Fruit fly (Drosophila melanogaster): ENCODE results near the gene Tsp66E.

Tsp66E gene

DNA sequence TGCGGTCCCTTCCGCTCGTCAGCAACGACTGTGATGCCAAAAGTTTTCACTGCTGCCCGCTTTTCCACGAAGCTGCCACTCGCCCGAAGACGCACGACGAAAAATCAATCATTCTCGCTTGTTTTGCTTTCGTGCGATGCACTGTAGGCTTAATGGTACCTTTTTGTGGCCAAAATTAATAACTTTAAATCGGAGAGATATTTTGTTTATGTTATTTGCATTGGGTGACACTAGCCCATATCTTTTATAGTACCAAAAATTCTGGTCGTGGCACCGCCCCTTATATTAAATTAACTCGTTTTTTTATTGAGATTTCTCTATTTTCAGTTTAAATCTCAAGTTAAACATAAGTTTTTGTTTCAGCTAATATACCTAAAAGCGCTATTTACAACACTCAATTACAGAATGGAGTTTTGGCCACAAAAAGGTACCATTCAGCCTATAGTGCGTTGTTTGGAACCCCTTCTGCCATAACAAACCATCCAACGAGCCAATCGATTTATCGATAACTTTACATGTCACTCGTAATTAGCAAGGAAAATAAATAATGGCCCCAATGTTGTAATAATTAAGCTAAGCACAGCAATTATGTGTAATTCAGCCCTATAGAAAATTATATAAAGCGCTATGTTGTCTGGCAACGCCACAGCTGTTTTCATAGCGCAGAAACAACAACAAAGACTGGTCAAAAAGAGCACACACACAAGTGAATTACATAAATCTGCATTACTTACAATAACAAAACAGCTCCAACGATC is 41.1 kb downstream of the Tsp66E start:
- TF ChIP-seq Sin3A (optimal IDR thresholded peaks at IDR 0.05) (no peak), ttk (optimal IDR thresholded peaks at IDR 0.05) (no peak), Myc (optimal IDR thresholded peaks at IDR 0.05) (no peak)

DNA sequence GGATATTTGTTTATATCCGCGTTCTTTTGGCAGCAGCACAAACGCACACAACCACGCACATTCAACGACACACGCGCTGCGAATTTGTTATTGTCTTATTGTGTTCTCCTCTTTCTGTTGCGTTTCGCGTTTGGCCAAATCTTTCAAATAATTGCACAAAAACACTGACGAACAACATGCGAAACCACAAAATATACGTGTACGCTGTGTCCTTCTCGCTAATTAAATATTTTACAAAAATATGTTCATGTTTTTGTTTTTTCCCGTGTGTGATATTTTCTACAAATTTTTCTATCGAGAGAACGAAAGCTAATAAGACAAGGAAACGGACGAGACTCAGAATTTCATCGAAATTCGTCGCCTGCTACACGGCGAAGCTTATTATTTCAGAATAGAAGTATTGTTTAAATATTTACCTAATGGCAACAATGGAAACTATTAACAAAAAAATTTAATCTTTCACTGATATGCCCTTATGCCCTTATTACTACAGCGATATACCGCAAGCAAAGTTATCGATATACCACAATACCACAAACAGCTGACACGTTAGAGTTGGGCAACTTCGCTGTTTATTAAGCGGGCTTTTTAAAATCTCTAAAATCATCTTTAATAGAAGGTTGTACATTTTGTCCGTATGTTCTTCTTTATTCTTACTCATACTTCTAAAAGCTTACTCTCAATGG is 41.8 kb downstream of the Tsp66E start, which contains the start of the genes CG43783 and orb2:
CG43783 (minus strand) TSS at position 311 of the 686 bp plus-strand sequence.
orb2 (minus strand) TSS at position 502 of the 686 bp plus-strand sequence.
- TF ChIP-seq Sin3A (optimal IDR thresholded peaks at IDR 0.05) (no peak), Myc (optimal IDR thresholded peaks at IDR 0.05) (no peak), ttk (optimal IDR thresholded peaks at IDR 0.05) (no peak), h (optimal IDR thresholded peaks at IDR 0.05) (no peak), psq (optimal IDR thresholded peaks at IDR 0.05) (no peak), insv (optimal IDR thresholded peaks at IDR 0.05) (no peak)

DNA sequence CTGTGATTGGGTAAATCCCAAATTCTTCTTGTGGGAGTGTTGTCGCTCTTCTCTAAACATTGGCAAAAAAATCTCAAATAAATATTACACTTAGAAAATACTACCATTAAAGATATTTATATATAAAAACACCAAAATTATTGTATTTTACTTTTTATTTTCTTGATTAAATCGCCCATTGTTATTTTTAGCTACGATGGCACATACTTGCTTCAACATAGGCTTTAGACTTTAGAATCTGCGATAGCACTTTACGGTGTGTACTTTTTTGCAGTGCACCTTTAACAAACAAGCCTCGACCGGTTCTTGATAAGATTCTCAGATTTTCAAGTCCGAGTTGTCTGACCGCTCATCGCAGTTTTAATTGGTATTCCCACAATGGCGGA is 42.3 kb downstream of the Tsp66E start, which contains the start of gene GNBP3:
GNBP3 (plus strand) TSS at position 374 of the 386 bp plus-strand sequence.
- TF ChIP-seq Myc (optimal IDR thresholded peaks at IDR 0.05) (no peak), h (optimal IDR thresholded peaks at IDR 0.05) (no peak), Sin3A (optimal IDR thresholded peaks at IDR 0.05) (no peak), ttk (optimal IDR thresholded peaks at IDR 0.05) (no peak), insv (optimal IDR thresholded peaks at IDR 0.05) (no peak), psq (optimal IDR thresholded peaks at IDR 0.05) (no peak)

DNA sequence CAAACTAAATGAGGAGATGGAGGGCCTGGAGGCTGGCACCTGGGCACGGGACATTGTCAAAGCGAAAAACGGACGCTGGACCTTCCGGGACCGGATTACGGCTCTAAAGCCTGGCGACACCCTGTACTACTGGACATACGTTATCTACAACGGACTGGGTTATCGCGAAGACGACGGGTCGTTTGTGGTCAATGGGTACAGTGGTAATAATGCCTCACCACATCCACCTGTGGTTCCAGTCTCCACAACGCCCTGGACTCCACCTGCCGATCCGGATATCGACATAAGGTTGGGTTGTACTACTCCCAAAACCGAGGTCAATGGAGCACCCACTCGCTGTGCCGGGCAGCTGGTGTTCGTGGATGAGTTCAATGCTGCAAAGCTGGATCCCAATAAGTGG is 42.9 kb downstream of the Tsp66E start:
- TF ChIP-seq ttk (optimal IDR thresholded peaks at IDR 0.05) (no peak), h (optimal IDR thresholded peaks at IDR 0.05) (no peak), insv (optimal IDR thresholded peaks at IDR 0.05) (no peak), Myc (optimal IDR thresholded peaks at IDR 0.05) (no peak), psq (optimal IDR thresholded peaks at IDR 0.05) (no peak), Sin3A (optimal IDR thresholded peaks at IDR 0.05) (no peak)

DNA sequence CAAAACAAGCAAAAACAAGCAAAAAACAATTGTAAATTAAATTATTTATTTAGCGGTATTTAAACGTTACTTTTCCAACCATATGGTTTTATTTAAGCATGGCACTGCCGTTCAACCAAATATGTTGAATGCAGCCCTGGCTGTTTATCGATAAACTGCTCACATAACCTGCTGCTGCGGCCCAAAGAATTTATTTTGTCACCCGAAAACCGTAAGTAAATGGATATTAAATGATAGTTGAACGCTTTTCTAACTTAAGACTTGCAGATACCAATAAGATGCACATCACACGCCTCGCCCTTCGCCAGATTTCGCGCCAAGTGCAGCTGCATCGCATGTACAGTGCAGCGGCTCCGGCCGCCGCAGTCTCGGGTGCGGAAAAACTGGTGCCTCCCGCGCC is 44.4 kb downstream of the Tsp66E start, which contains the start of gene mRpL12:
mRpL12 (plus strand) TSS at position 123 of the 400 bp plus-strand sequence.
- TF ChIP-seq Sin3A (optimal IDR thresholded peaks at IDR 0.05) (no peak), insv (optimal IDR thresholded peaks at IDR 0.05) (no peak), ttk (optimal IDR thresholded peaks at IDR 0.05) (no peak), h (optimal IDR thresholded peaks at IDR 0.05) (no peak), psq (optimal IDR thresholded peaks at IDR 0.05) (no peak), Myc (optimal IDR thresholded peaks at IDR 0.05) (no peak)

DNA sequence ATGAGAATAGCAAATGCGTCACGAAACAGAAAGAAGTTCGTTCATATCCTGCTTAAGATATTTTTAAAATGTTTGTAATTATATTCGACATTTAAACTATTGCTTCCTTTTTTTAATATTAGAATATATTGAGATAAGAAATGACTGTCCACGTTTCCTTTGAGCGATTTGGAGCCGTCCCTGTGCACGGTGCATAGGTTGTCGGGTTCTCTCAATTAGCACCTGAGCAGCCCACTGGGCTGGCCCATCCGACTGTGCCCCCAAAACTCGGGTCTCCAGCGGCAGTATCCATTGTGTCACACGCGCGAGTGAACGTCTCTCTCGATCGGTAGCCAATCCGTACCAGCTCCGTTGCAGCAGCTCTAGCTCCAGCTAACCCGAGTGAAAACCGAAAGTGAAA is 46.3 kb downstream of the Tsp66E start, which contains the start of gene CG13313:
CG13313 (plus strand) TSS at position 301 of the 400 bp plus-strand sequence.
- no peak for TF ChIP-seq Myc (optimal IDR thresholded peaks at IDR 0.05)
- no peak for TF ChIP-seq insv (optimal IDR thresholded peaks at IDR 0.05)
- TF ChIP-seq psq (optimal IDR thresholded peaks at IDR 0.05), result no peak

DNA sequence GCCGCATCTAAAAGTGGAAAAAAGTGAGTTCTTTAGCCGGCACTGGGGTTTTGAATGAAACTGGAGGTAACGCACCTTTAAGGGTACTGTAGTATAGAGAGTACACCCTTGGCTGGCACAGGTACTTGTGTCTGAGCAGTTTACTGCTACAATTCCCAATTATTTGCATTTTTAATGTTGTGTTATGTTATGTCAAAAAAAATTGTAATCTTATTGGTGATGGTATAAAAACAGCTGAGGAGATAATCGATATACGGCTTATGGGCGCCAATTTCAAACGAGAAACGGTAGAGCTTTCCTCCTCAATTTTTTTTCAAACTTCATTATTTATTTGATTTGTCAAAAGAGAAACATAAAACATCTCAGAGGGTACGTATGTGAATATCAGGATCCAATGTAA is 52.2 kb downstream of the Tsp66E start, which contains the start of gene ValRS-m:
ValRS-m (minus strand) TSS at position 312 of the 400 bp plus-strand sequence.
- TF ChIP-seq insv (optimal IDR thresholded peaks at IDR 0.05) (no peak), h (optimal IDR thresholded peaks at IDR 0.05) (no peak), Sin3A (optimal IDR thresholded peaks at IDR 0.05) (no peak), psq (optimal IDR thresholded peaks at IDR 0.05) (no peak), ttk (optimal IDR thresholded peaks at IDR 0.05) (no peak), Myc (optimal IDR thresholded peaks at IDR 0.05) (no peak)

DNA sequence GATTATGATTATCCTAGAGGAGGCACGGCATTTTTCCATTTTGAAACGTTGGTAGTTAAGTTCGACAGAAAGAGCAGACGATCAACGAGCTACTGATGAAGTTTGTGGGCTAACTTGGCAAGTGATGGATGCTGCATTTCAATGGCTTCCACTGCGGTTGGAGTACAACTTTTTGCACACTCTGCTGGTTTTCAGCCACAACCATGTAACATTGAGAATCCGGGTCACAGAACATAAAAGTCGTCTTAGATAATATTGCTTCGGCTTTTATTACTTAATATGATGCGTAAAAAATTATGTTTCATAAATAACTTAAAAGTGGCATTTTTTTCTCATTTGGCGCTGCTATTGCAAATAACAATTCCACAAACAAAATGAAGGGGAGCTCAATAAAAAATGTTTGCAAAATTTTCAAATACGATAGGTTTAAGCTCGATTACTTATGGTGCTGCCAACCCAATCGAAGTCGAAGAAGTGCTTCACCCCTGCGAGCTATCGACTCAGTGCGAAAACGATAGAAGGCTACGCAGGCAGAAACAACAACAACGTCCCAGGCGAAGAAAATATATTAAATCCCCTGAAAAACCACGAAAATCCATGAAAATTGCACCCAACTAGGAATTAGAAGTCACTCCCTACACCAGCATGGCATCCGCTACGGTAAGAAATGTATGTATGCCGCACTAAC is 54.2 kb downstream of the Tsp66E start, which contains the start of the genes CG5653 and CG5021:
CG5653 (minus strand) TSS at position 51 of the 688 bp plus-strand sequence.
CG5021 (plus strand) TSS at position 506 of the 688 bp plus-strand sequence.
- TF ChIP-seq Sin3A (optimal IDR thresholded peaks at IDR 0.05), result no peak
- TF ChIP-seq psq (optimal IDR thresholded peaks at IDR 0.05), result no peak
- TF ChIP-seq insv (optimal IDR thresholded peaks at IDR 0.05), result no peak
- TF ChIP-seq Myc (optimal IDR thresholded peaks at IDR 0.05), result no peak
- TF ChIP-seq h (optimal IDR thresholded peaks at IDR 0.05), result no peak
- no peak for TF ChIP-seq ttk (optimal IDR thresholded peaks at IDR 0.05)

DNA sequence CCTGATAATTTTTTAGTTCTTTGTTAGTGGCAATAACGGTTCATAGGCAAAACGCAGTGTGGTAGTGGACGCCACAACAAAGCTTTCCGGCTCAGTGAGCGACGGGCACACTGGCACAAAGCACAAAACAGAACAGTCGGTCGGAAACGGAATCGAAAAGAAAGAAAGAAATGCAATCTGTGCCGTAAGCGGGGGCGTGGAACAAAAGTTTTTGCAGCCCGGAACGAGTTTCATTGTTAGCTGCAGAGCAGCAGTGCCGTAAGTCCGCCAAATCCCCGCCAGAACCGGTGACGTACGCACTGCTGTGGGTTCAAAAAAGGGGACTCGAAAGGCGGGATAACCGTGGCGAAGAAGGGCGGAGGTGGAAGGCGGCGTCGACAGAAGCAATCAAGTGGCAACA is 56.1 kb downstream of the Tsp66E start, which contains the start of gene CG5026:
CG5026 (plus strand) TSS at position 92 of the 400 bp plus-strand sequence.
- TF ChIP-seq Myc (optimal IDR thresholded peaks at IDR 0.05) (no peak), psq (optimal IDR thresholded peaks at IDR 0.05) (no peak), h (optimal IDR thresholded peaks at IDR 0.05) (no peak), ttk (optimal IDR thresholded peaks at IDR 0.05) (no peak), Sin3A (optimal IDR thresholded peaks at IDR 0.05) (no peak), insv (optimal IDR thresholded peaks at IDR 0.05) (no peak)

DNA sequence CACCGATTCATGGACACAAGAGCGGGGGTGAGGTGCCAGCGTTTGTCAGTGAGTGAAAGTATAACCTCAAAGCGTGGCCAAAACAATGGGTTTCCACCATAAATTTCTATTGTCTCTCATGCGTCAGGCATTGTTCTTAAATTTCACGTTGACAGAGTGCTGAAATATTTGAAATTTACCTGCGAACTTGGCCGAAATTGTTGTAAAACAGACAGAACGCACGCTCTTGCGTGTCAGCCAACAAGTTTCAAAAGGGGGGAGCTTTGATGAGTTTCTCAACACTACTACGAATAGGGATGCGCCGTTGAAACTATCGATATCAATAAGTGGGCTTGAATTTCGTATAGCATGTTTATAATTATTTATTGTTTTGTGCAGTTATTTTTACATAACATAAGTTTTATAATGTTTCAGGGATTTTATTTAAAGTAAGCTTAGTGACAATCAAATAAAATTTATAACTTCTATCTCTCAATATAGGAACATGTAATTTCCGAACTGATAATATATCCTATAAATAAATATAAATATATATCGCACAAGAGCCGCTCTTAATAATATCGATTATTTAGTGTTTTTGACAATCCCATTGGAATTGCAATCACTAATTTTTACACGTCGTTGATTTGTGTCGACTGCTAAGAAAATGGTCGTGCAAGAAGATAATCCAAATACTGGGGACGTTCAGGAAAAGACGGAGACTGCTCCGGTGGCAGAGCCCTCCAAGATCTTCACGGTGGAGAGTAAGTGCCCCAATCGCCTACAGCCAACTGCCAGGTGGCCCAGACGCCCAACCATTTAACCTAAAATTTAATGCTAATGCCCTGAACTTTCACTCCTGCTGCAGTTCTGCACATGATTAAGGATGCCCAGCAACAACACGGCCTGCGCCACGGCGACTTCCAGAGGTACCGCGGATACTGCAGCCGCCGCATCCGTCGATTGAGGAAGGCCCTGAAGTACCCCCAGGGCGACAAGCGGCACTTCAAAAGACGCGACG is 62.5 kb downstream of the Tsp66E start, which contains the start of the genes pix and Srp68:
pix (minus strand) TSS at position 288 of the 1,000 bp plus-strand sequence.
Srp68 (plus strand) TSS at position 569 of the 1,000 bp plus-strand sequence.
- no peak for TF ChIP-seq Sin3A (optimal IDR thresholded peaks at IDR 0.05)

Measured in Kc167 (cell line).